Worm (Caenorhabditis elegans): ENCODE results near the gene Y54G11A.9.
A peak's percentile ranks its signal among the peaks of the same experiment; 100 is the strongest.
"Not testable (repeated sequence)": the region's sequence is repeated elsewhere in the genome, so short reads cannot be mapped to it uniquely, and the experiment has no call there.

The Y54G11A.9 gene

DNA sequence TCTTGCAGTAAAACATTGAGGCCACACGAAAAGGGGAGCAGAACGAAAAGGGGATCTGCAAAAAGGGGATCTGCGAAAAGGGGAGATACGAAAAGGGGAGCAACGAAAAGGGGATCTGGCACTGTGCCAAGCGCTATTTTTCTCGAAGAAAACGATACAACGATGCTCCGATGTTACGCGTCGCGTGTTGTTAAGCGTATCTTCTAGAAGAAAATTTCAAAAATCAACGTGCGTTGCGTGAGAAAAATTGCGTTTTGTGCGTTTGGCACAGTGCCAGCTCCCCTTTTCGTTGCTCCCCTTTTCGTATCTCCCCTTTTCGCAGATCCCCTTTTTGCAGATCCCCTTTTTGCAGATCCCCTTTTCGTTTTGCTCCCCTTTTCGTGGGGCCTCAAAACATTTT is at the start of gene Y54G11A.9:
Gene Y54G11A.9 (minus strand): TSS at position 196 of the 400 bp plus-strand sequence.
- not testable (repeated sequence) for TF ChIP-seq T26A5.8 (tag; optimal IDR thresholded peaks at IDR 0.05); F57C9.4 (tag; optimal IDR thresholded peaks at IDR 0.05); sea-2 (GFP tag; IDR thresholded peaks at IDR 0.05)

DNA sequence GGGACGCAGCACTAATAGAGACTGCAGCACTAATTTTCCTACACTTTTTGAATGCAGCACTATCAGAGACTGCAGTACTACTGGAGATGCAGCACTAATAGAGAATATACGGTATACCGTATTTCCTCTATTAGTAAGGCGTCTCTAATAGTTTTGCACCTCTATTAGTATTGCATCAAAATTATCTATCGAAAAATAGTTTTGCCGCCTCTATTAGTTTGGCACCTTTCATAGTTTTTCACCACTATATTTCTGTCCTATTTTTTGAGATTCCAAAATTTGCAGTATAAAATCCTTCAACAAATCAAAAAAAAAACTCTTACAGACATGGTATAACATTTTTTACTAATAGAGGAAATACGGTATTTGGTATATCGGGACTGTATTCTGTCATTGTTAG is 47.5 kb upstream of the Y54G11A.9 start:
- TF ChIP-seq ceh-79 (tag; optimal IDR thresholded peaks at IDR 0.05) (no peak), F55B11.4 (tag; optimal IDR thresholded peaks at IDR 0.05; ENCODE audit: borderline replicate concordance, insufficient read depth) (no peak), egrh-3 (GFP tag; IDR thresholded peaks at IDR 0.05) (no peak), ceh-27 (GFP tag; optimal IDR thresholded peaks at IDR 0.05) (no peak), nfya-2 (GFP tag; IDR thresholded peaks at IDR 0.05) (no peak), aptf-3 (GFP tag; IDR thresholded peaks at IDR 0.05) (no peak), Y67H2A.10 (GFP tag; conservative IDR thresholded peaks at IDR 0.05) (no peak), ZK185.1 (tag; optimal IDR thresholded peaks at IDR 0.05; ENCODE audit: poor library complexity, severe bottlenecking) (no peak), madf-8 (GFP tag; conservative IDR thresholded peaks at IDR 0.05) (no peak), bed-1 (GFP tag; IDR thresholded peaks at IDR 0.05) (no peak), F10E7.11 (tag; optimal IDR thresholded peaks at IDR 0.05) (no peak), F52B5.7 (tag; optimal IDR thresholded peaks at IDR 0.05) (no peak), xnd-1 (tag; optimal IDR thresholded peaks at IDR 0.05) (no peak), gei-17 (GFP tag; optimal IDR thresholded peaks at IDR 0.05) (no peak), K11D2.4 (GFP tag; IDR thresholded peaks at IDR 0.05) (no peak), nhr-179 (tag; optimal IDR thresholded peaks at IDR 0.05) (no peak), F39B2.1 (GFP tag; IDR thresholded peaks at IDR 0.05) (no peak), B0019.2 (GFP tag; conservative IDR thresholded peaks at IDR 0.05) (no peak), ztf-18 (tag; optimal IDR thresholded peaks at IDR 0.05) (no peak), lin-40 (tag; optimal IDR thresholded peaks at IDR 0.05) (no peak)

DNA sequence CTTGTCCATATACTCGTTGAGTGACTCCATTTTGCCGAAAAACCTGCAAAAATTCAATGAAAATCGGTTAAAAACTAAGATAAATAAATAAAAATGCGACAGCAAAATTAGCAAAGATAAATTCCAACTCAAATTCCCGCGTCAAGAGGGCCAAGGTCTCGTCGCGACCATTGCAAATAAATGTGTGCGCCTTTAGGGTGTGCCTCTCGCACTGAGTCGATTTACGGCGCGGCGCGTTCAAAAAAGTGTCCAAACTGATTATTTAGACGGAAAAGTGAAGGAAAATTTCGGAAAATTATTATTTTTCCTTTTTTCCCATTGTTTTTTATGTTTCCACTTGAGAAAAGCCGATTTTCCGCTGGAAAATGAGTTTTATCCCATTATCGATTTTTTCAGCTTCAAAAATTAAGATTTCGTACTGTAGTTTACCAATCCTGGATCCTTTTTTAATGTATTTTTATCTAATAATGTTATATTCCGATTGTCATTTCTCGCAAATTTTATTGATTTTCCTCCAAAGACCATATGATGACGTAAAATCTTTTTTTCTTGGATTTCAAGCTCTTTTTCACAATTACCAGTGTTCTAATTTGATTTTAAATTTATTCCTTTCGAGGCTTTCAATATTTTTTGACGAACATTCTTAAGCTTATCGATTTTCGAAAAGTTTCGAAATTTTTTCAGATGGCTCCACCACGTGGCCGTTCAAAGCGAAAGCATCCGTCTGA is 44.0 kb upstream of the Y54G11A.9 start, which contains the start of the genes kbp-3 and nurf-1:
Gene kbp-3 (minus strand): TSS at position 43 of the 728 bp plus-strand sequence.
Gene nurf-1 (plus strand): TSS at position 678 of the 728 bp plus-strand sequence.
- TF ChIP-seq F33H1.4 (GFP tag; IDR thresholded peaks at IDR 0.05) (peak; percentile 85), F22D6.2 (tag; optimal IDR thresholded peaks at IDR 0.05) (no peak), efl-1 (GFP tag; optimal IDR thresholded peaks at IDR 0.05) (peak; percentile 83), ztf-6 (GFP tag; IDR thresholded peaks at IDR 0.05) (no peak), snpc-1.3 (tag; optimal IDR thresholded peaks at IDR 0.05; ENCODE audit: insufficient read depth) (no peak), fkh-3 (tag; optimal IDR thresholded peaks at IDR 0.05) (no peak), hmg-1.2 (GFP tag; IDR thresholded peaks at IDR 0.05) (peak; percentile 22; the same call in 1 of the 2 replicates), chd-7 (tag; optimal IDR thresholded peaks at IDR 0.05) (no peak), ZK185.1 (tag; optimal IDR thresholded peaks at IDR 0.05; ENCODE audit: poor library complexity, severe bottlenecking) (no peak), F55B11.4 (tag; optimal IDR thresholded peaks at IDR 0.05; ENCODE audit: borderline replicate concordance, insufficient read depth) (no peak), bed-2 (GFP tag; IDR thresholded peaks at IDR 0.05) (no peak), C06A6.2 (GFP tag; conservative IDR thresholded peaks at IDR 0.05) (no peak), Y79H2A.3 (GFP tag; conservative IDR thresholded peaks at IDR 0.05) (no peak), cebp-1 (GFP tag; IDR thresholded peaks at IDR 0.05) (no peak), cebp-1 (tag; optimal IDR thresholded peaks at IDR 0.05) (no peak), ztf-18 (tag; optimal IDR thresholded peaks at IDR 0.05) (peak; percentile 8), zim-3 (tag; optimal IDR thresholded peaks at IDR 0.05) (no peak), mel-28 (tag; optimal IDR thresholded peaks at IDR 0.05; ENCODE audit: borderline replicate concordance) (no peak), lag-1 (GFP tag; IDR thresholded peaks at IDR 0.05) (no peak), atf-7 (tag; optimal IDR thresholded peaks at IDR 0.05) (no peak), unc-130 (GFP tag; optimal IDR thresholded peaks at IDR 0.05) (no peak), dox-1 (GFP tag; IDR thresholded peaks at IDR 0.05) (peak; percentile 78), rec-8 (tag; optimal IDR thresholded peaks at IDR 0.05) (no peak), snpc-4 (GFP tag; optimal IDR thresholded peaks at IDR 0.05) (no peak), snpc-4 (tag; optimal IDR thresholded peaks at IDR 0.05) (no peak), cebp-2 (GFP tag; IDR thresholded peaks at IDR 0.05) (no peak)
